Fruit fly (Drosophila melanogaster): ENCODE data around the gene Ank.

Gene Ank

dm6 chr4:129644-130272 is at the start of gene Ank:
Ank (minus strand) TSS chr4:129849.
- TF ChIP-seq rn (GFP tag; IDR thresholded peaks at IDR 0.05) (no peak), CG10348 (GFP tag; IDR thresholded peaks at IDR 0.05) (no peak), CG32121 (GFP tag; IDR thresholded peaks at IDR 0.05) (no peak), Pif1A (GFP tag; optimal IDR thresholded peaks at IDR 0.05) (no peak), CG12605 (GFP tag; IDR thresholded peaks at IDR 0.05) (no peak), gl (tag; optimal IDR thresholded peaks at IDR 0.05) (no peak), Snoo (tag; optimal IDR thresholded peaks at IDR 0.05) (no peak), Ets98B (GFP tag; IDR thresholded peaks at IDR 0.05) (no peak), CG4496 (GFP tag; IDR thresholded peaks at IDR 0.05) (no peak), CG14655 (GFP tag; optimal IDR thresholded peaks at IDR 0.05) (no peak), CG15710 (tag; optimal IDR thresholded peaks at IDR 0.05) (no peak), CG8159 (tag; optimal IDR thresholded peaks at IDR 0.05) (no peak), EcR (GFP tag; optimal IDR thresholded peaks at IDR 0.05) (no peak), Pif1B (GFP tag; optimal IDR thresholded peaks at IDR 0.05) (no peak)

- TF ChIP-seq EcR (GFP tag; optimal IDR thresholded peaks at IDR 0.05), result no peak
- TF ChIP-seq CG4496 (GFP tag; IDR thresholded peaks at IDR 0.05), result no peak
- TF ChIP-seq CG17806 (tag; optimal IDR thresholded peaks at IDR 0.05), result no peak
- TF ChIP-seq D1 (tag; optimal IDR thresholded peaks at IDR 0.05), result peak; percentile 15
These were observed 45.6 kb upstream of the Ank start, which contains the start of gene CG33978 for dm6 chr4:175245-175644. CG33978 (minus strand) TSS chr4:175639.

- TF ChIP-seq Snoo (tag; optimal IDR thresholded peaks at IDR 0.05) (no peak), CG8159 (tag; optimal IDR thresholded peaks at IDR 0.05) (no peak), CG15710 (tag; optimal IDR thresholded peaks at IDR 0.05) (no peak), EcR (GFP tag; optimal IDR thresholded peaks at IDR 0.05) (no peak), CG34367 (tag; optimal IDR thresholded peaks at IDR 0.05) (no peak), rn (GFP tag; IDR thresholded peaks at IDR 0.05) (no peak), CG12605 (GFP tag; IDR thresholded peaks at IDR 0.05) (no peak), gl (tag; optimal IDR thresholded peaks at IDR 0.05) (no peak), fd96Ca (GFP tag; IDR thresholded peaks at IDR 0.05) (no peak), CG9948 (tag; optimal IDR thresholded peaks at IDR 0.05) (no peak), CG32121 (GFP tag; IDR thresholded peaks at IDR 0.05) (no peak), CG8301 (tag; optimal IDR thresholded peaks at IDR 0.05) (no peak)
These were observed 44.9 kb upstream of the Ank start for dm6 chr4:174526-174925.

dm6 chr4:167515-167914 is 37.9 kb upstream of the Ank start:
- TF ChIP-seq Pif1B (GFP tag; optimal IDR thresholded peaks at IDR 0.05) (no peak), rn (GFP tag; IDR thresholded peaks at IDR 0.05) (no peak), Snoo (tag; optimal IDR thresholded peaks at IDR 0.05) (no peak), EcR (GFP tag; optimal IDR thresholded peaks at IDR 0.05) (no peak), CG12605 (GFP tag; IDR thresholded peaks at IDR 0.05) (no peak), CG32121 (GFP tag; IDR thresholded peaks at IDR 0.05) (no peak), fd96Ca (GFP tag; IDR thresholded peaks at IDR 0.05) (no peak), D1 (tag; optimal IDR thresholded peaks at IDR 0.05) (no peak), Ets98B (GFP tag; IDR thresholded peaks at IDR 0.05) (no peak), CG8301 (tag; optimal IDR thresholded peaks at IDR 0.05) (no peak), CG9948 (tag; optimal IDR thresholded peaks at IDR 0.05) (no peak), CG13204 (GFP tag; optimal IDR thresholded peaks at IDR 0.05) (no peak), gl (tag; optimal IDR thresholded peaks at IDR 0.05) (no peak), CG8159 (tag; optimal IDR thresholded peaks at IDR 0.05) (no peak), Pif1A (GFP tag; optimal IDR thresholded peaks at IDR 0.05) (no peak), CG17806 (tag; optimal IDR thresholded peaks at IDR 0.05) (no peak), CG15710 (tag; optimal IDR thresholded peaks at IDR 0.05) (no peak), CG10348 (GFP tag; IDR thresholded peaks at IDR 0.05) (no peak), CG34367 (tag; optimal IDR thresholded peaks at IDR 0.05) (no peak)

dm6 chr4:165159-165558 is 35.5 kb upstream of the Ank start:
- TF ChIP-seq fd96Ca (GFP tag; IDR thresholded peaks at IDR 0.05) (no peak), EcR (GFP tag; optimal IDR thresholded peaks at IDR 0.05) (no peak), rn (GFP tag; IDR thresholded peaks at IDR 0.05) (no peak), CG4496 (GFP tag; IDR thresholded peaks at IDR 0.05) (no peak), CG13204 (GFP tag; optimal IDR thresholded peaks at IDR 0.05) (no peak), Pif1B (GFP tag; optimal IDR thresholded peaks at IDR 0.05) (no peak), CG32121 (GFP tag; IDR thresholded peaks at IDR 0.05) (no peak), Ets98B (GFP tag; IDR thresholded peaks at IDR 0.05) (no peak), D1 (tag; optimal IDR thresholded peaks at IDR 0.05) (no peak), CG17806 (tag; optimal IDR thresholded peaks at IDR 0.05) (no peak), CG14655 (GFP tag; optimal IDR thresholded peaks at IDR 0.05) (no peak), CG8301 (tag; optimal IDR thresholded peaks at IDR 0.05) (no peak), Pif1A (GFP tag; optimal IDR thresholded peaks at IDR 0.05) (no peak)

- no peak for TF ChIP-seq CG4496 (GFP tag; IDR thresholded peaks at IDR 0.05)
- no peak for TF ChIP-seq gl (tag; optimal IDR thresholded peaks at IDR 0.05)
- TF ChIP-seq Ets98B (GFP tag; IDR thresholded peaks at IDR 0.05), result no peak
- TF ChIP-seq CG14655 (GFP tag; optimal IDR thresholded peaks at IDR 0.05), result no peak
- TF ChIP-seq rn (GFP tag; IDR thresholded peaks at IDR 0.05), result no peak
- TF ChIP-seq CG34367 (tag; optimal IDR thresholded peaks at IDR 0.05), result no peak
- TF ChIP-seq fd96Ca (GFP tag; IDR thresholded peaks at IDR 0.05), result no peak
- TF ChIP-seq CG8159 (tag; optimal IDR thresholded peaks at IDR 0.05), result no peak
- no peak for TF ChIP-seq EcR (GFP tag; optimal IDR thresholded peaks at IDR 0.05)
- no peak for TF ChIP-seq CG8301 (tag; optimal IDR thresholded peaks at IDR 0.05)
- TF ChIP-seq D1 (tag; optimal IDR thresholded peaks at IDR 0.05), result no peak
- TF ChIP-seq CG9948 (tag; optimal IDR thresholded peaks at IDR 0.05), result no peak
- TF ChIP-seq CG17806 (tag; optimal IDR thresholded peaks at IDR 0.05), result no peak
- no peak for TF ChIP-seq CG13204 (GFP tag; optimal IDR thresholded peaks at IDR 0.05)
- TF ChIP-seq CG12605 (GFP tag; IDR thresholded peaks at IDR 0.05), result no peak
- TF ChIP-seq CG10348 (GFP tag; IDR thresholded peaks at IDR 0.05), result no peak
- TF ChIP-seq Snoo (tag; optimal IDR thresholded peaks at IDR 0.05), result no peak
- TF ChIP-seq Pif1A (GFP tag; optimal IDR thresholded peaks at IDR 0.05), result no peak
- no peak for TF ChIP-seq CG32121 (GFP tag; IDR thresholded peaks at IDR 0.05)
- TF ChIP-seq CG15710 (tag; optimal IDR thresholded peaks at IDR 0.05), result no peak
These were observed 26.3 kb upstream of the Ank start, which contains the start of gene CG31997 for dm6 chr4:155977-156376. CG31997 (minus strand) TSS chr4:156060.
